Fruit fly (Drosophila melanogaster) whole organism, embryonic: ENCODE results near the gene PolG2.

Experiments used
- Asciz ChIP-seq: fragments of 200-800 bp; sonication (Bioruptor generic); optimal IDR thresholded peaks from 2 replicates; lab custom pipeline; 2017; ENCODE audit warnings: missing biosample characterization, mild to moderate bottlenecking, missing genetic modification characterization, missing genetic modification reagents
- B-H1 ChIP-seq: fragments of 200-800 bp; sonication (Bioruptor generic); IDR thresholded peaks from 3 replicates; pipeline ENCODE4 v1.3.6; 2022; ENCODE audit warnings: missing biosample characterization, missing genetic modification characterization
- CG10462 ChIP-seq: fragments of 200-800 bp; sonication (Bioruptor generic); optimal IDR thresholded peaks from 2 replicates; lab custom pipeline; 2016; ENCODE audit warnings: missing biosample characterization, missing genetic modification characterization
- CG11398 ChIP-seq: fragments of 200-800 bp; sonication (Bioruptor generic); optimal IDR thresholded peaks from 2 replicates; lab custom pipeline; 2016; ENCODE audit warnings: missing biosample characterization, missing genetic modification characterization
- CG11560 ChIP-seq: fragments of 200-800 bp; sonication (Bioruptor generic); IDR thresholded peaks from 3 replicates; pipeline ENCODE4 v1.3.6; 2022; ENCODE audit warnings: missing biosample characterization, missing genetic modification characterization
- CG11696 ChIP-seq: fragments of 200-800 bp; sonication (Bioruptor generic); IDR thresholded peaks from 2 replicates; pipeline ENCODE4 v1.3.6; 2022; ENCODE audit warnings: missing biosample characterization, missing genetic modification characterization
- CG12104 ChIP-seq: fragments of 200-800 bp; sonication (Bioruptor generic); optimal IDR thresholded peaks from 3 replicates; lab custom pipeline; 2016; ENCODE audit warnings: missing biosample characterization, missing genetic modification characterization
- CG12155 ChIP-seq: fragments of 200-800 bp; sonication (Bioruptor generic); optimal IDR thresholded peaks from 3 replicates; lab custom pipeline; 2016; ENCODE audit warnings: missing biosample characterization, missing genetic modification characterization
- CG15011 ChIP-seq: fragments of 200-800 bp; sonication (Bioruptor generic); optimal IDR thresholded peaks from 3 replicates; lab custom pipeline; 2018; ENCODE audit warnings: missing biosample characterization, mild to moderate bottlenecking, missing genetic modification characterization
- CG15514 ChIP-seq: fragments of 200-800 bp; sonication (Bioruptor generic); optimal IDR thresholded peaks from 3 replicates; lab custom pipeline; 2017; ENCODE audit warnings: missing biosample characterization, missing genetic modification characterization, mild to moderate bottlenecking, moderate library complexity, missing genetic modification reagents
- CG15601 ChIP-seq: fragments of 200-800 bp; sonication (Bioruptor generic); optimal IDR thresholded peaks from 3 replicates; lab custom pipeline; 2019; ENCODE audit warnings: missing biosample characterization, mild to moderate bottlenecking, missing genetic modification characterization, moderate library complexity
- CG2129 ChIP-seq: fragments of 200-800 bp; sonication (Bioruptor generic); IDR thresholded peaks from 2 replicates; pipeline ENCODE4 v1.3.6; 2022; ENCODE audit warnings: missing biosample characterization, missing genetic modification characterization; ENCODE audit not compliant: partially characterized antibody
- CG3163 ChIP-seq: fragments of 200-800 bp; sonication (Bioruptor generic); optimal IDR thresholded peaks from 3 replicates; lab custom pipeline; 2016; ENCODE audit warnings: missing biosample characterization, missing genetic modification characterization
- CG34422 ChIP-seq: fragments of 200-800 bp; sonication (Bioruptor generic); IDR thresholded peaks from 3 replicates; pipeline ENCODE4 v1.3.6; 2022; ENCODE audit warnings: missing biosample characterization, missing genetic modification characterization
- CG4707 ChIP-seq: fragments of 200-800 bp; sonication (Bioruptor generic); optimal IDR thresholded peaks from 2 replicates; lab custom pipeline; 2018; ENCODE audit warnings: missing biosample characterization, mild to moderate bottlenecking, missing genetic modification characterization, moderate library complexity
- CG5953 ChIP-seq: fragments of 200-800 bp; sonication (Bioruptor generic); IDR thresholded peaks from 2 replicates; pipeline ENCODE4 v1.3.6; 2022; ENCODE audit warnings: missing biosample characterization, missing genetic modification characterization
- CG6689 ChIP-seq: fragments of 200-800 bp; sonication (Bioruptor generic); IDR thresholded peaks from 2 replicates; pipeline ENCODE4 v1.3.6; 2022; ENCODE audit warnings: missing biosample characterization, missing genetic modification characterization
- CG6813 ChIP-seq: fragments of 200-800 bp; sonication (Bioruptor generic); optimal IDR thresholded peaks from 2 replicates; lab custom pipeline; 2017; ENCODE audit warnings: missing biosample characterization, missing genetic modification characterization, mild to moderate bottlenecking, moderate library complexity, missing genetic modification reagents
- CG7372 ChIP-seq: fragments of 200-800 bp; sonication (Bioruptor generic); IDR thresholded peaks from 2 replicates; pipeline ENCODE4 v1.3.6; 2022; ENCODE audit warnings: missing biosample characterization, missing genetic modification characterization
- CG7839 ChIP-seq: fragments of 200-800 bp; sonication (Bioruptor generic); optimal IDR thresholded peaks from 3 replicates; lab custom pipeline; 2018; ENCODE audit warnings: missing biosample characterization, mild to moderate bottlenecking, missing genetic modification characterization, moderate library complexity
- CG7987 ChIP-seq: fragments of 200-800 bp; sonication (Bioruptor generic); optimal IDR thresholded peaks from 2 replicates; lab custom pipeline; 2018; ENCODE audit warnings: missing biosample characterization, mild to moderate bottlenecking, missing genetic modification characterization, moderate library complexity
- CG8089 ChIP-seq: fragments of 200-800 bp; sonication (Bioruptor generic); optimal IDR thresholded peaks from 3 replicates; lab custom pipeline; 2016; ENCODE audit warnings: missing biosample characterization, missing genetic modification characterization
- CG8388 ChIP-seq: fragments of 200-800 bp; sonication (Bioruptor generic); optimal IDR thresholded peaks from 2 replicates; lab custom pipeline; 2019; ENCODE audit warnings: missing biosample characterization, mild to moderate bottlenecking, missing genetic modification characterization, moderate library complexity
- Dp ChIP-seq: fragments of 200-800 bp; sonication (Bioruptor generic); optimal IDR thresholded peaks from 2 replicates; lab custom pipeline; 2018; ENCODE audit warnings: missing biosample characterization, mild to moderate bottlenecking, missing genetic modification characterization, moderate library complexity
- Ets97D ChIP-seq: fragments of 200-800 bp; sonication (Bioruptor generic); optimal IDR thresholded peaks from 3 replicates; lab custom pipeline; 2016; ENCODE audit warnings: missing biosample characterization, missing genetic modification characterization
- Fer1 ChIP-seq: fragments of 200-800 bp; sonication (Bioruptor generic); optimal IDR thresholded peaks from 2 replicates; lab custom pipeline; 2017; ENCODE audit warnings: missing biosample characterization, mild to moderate bottlenecking, missing genetic modification characterization
- Hmx ChIP-seq: fragments of 200-800 bp; sonication (Bioruptor generic); optimal IDR thresholded peaks from 2 replicates; lab custom pipeline; 2016; ENCODE audit warnings: missing biosample characterization, missing genetic modification characterization
- MTF-1 ChIP-seq: fragments of 200-800 bp; sonication (Bioruptor generic); optimal IDR thresholded peaks from 2 replicates; lab custom pipeline; 2018; ENCODE audit warnings: missing biosample characterization, mild to moderate bottlenecking, missing genetic modification characterization, borderline replicate concordance
- NFAT ChIP-seq: fragments of 200-800 bp; sonication (Bioruptor generic); IDR thresholded peaks from 2 replicates; pipeline ENCODE4 v1.3.6; 2022; ENCODE audit warnings: missing biosample characterization, missing genetic modification characterization
- Nf-YB ChIP-seq: fragments of 200-800 bp; sonication (Bioruptor generic); optimal IDR thresholded peaks from 3 replicates; lab custom pipeline; 2019; ENCODE audit warnings: missing biosample characterization, mild to moderate bottlenecking, missing genetic modification characterization, moderate library complexity
- Nf-YC ChIP-seq: fragments of 200-800 bp; optimal IDR thresholded peaks from 3 replicates; lab custom pipeline; 2019; ENCODE audit warnings: missing biosample characterization, mild to moderate bottlenecking, missing genetic modification characterization, moderate library complexity
- ase ChIP-seq: fragments of 200-800 bp; sonication (Bioruptor generic); IDR thresholded peaks from 3 replicates; pipeline ENCODE4 v1.3.6; 2022; ENCODE audit warnings: missing biosample characterization, missing genetic modification characterization
- ato ChIP-seq: fragments of 200-800 bp; sonication (Bioruptor generic); IDR thresholded peaks from 2 replicates; pipeline ENCODE4 v1.3.6; 2022; ENCODE audit warnings: missing biosample characterization, missing genetic modification characterization; ENCODE audit not compliant: partially characterized antibody
- bab2 ChIP-seq: fragments of 200-800 bp; sonication (Bioruptor generic); optimal IDR thresholded peaks from 2 replicates; lab custom pipeline; 2016; ENCODE audit warnings: missing biosample characterization, missing genetic modification characterization
- bcd ChIP-seq: fragments of 200-800 bp; sonication (Bioruptor generic); optimal IDR thresholded peaks from 2 replicates; lab custom pipeline; 2017; ENCODE audit warnings: missing biosample characterization, mild to moderate bottlenecking, missing genetic modification characterization
- dati ChIP-seq: fragments of 200-800 bp; sonication (Bioruptor generic); IDR thresholded peaks from 2 replicates; pipeline ENCODE4 v1.3.6; 2022; ENCODE audit warnings: missing biosample characterization, missing genetic modification characterization
- exex ChIP-seq: fragments of 200-800 bp; sonication (Bioruptor generic); optimal IDR thresholded peaks from 4 replicates; lab custom pipeline; 2018; ENCODE audit warnings: missing biosample characterization, mild to moderate bottlenecking, missing genetic modification characterization, moderate library complexity
- gsb-n ChIP-seq: fragments of 200-800 bp; sonication (Bioruptor generic); optimal IDR thresholded peaks from 3 replicates; lab custom pipeline; 2018; ENCODE audit warnings: missing biosample characterization, mild to moderate bottlenecking, missing genetic modification characterization
- hbn ChIP-seq: fragments of 200-800 bp; sonication (Bioruptor generic); IDR thresholded peaks from 2 replicates; pipeline ENCODE4 v1.3.6; 2022; ENCODE audit warnings: missing biosample characterization, missing genetic modification characterization; ENCODE audit not compliant: partially characterized antibody
- hkb ChIP-seq, 2 experiments: fragments of 200-800 bp in 1 of 2; fragments of >200 bp in 1 of 2; sonication (Bioruptor generic) in 1 of 2; IDR thresholded peaks in 1 of 2; optimal IDR thresholded peaks in 1 of 2; 2 replicates each; pipeline versions ENCODE4 v1.3.6 to Lab custom; 2017 to 2022; ENCODE audit warnings: missing biosample characterization in 1 of 2, missing genetic modification characterization in 1 of 2
- ind ChIP-seq: fragments of 200-800 bp; sonication (Bioruptor generic); optimal IDR thresholded peaks from 3 replicates; lab custom pipeline; 2016; ENCODE audit warnings: missing biosample characterization, missing genetic modification characterization
- ken ChIP-seq: fragments of 200-800 bp; sonication (Bioruptor generic); IDR thresholded peaks from 3 replicates; pipeline ENCODE4 v1.3.6; 2022; ENCODE audit warnings: missing biosample characterization, missing genetic modification characterization
- sna ChIP-seq: fragments of 200-800 bp; sonication (Bioruptor generic); IDR thresholded peaks from 2 replicates; pipeline ENCODE4 v1.3.6; 2022; ENCODE audit warnings: missing biosample characterization, missing genetic modification characterization; ENCODE audit not compliant: partially characterized antibody
- sqz ChIP-seq: fragments of 200-800 bp; sonication (Bioruptor generic); optimal IDR thresholded peaks from 3 replicates; lab custom pipeline; 2018; ENCODE audit warnings: missing biosample characterization, mild to moderate bottlenecking, missing genetic modification characterization
- trem ChIP-seq: fragments of 200-800 bp; optimal IDR thresholded peaks from 3 replicates; lab custom pipeline; 2019; ENCODE audit warnings: missing biosample characterization, mild to moderate bottlenecking, missing genetic modification characterization, moderate library complexity
- trh ChIP-seq: fragments of 200-800 bp; sonication (Bioruptor generic); optimal IDR thresholded peaks from 2 replicates; lab custom pipeline; 2016; ENCODE audit warnings: missing biosample characterization, missing genetic modification characterization
- vnd ChIP-seq: fragments of 200-800 bp; sonication (Bioruptor generic); IDR thresholded peaks from 3 replicates; pipeline ENCODE4 v1.3.6; 2022; ENCODE audit warnings: missing biosample characterization, missing genetic modification characterization; ENCODE audit not compliant: partially characterized antibody

Gene PolG2

DNA sequence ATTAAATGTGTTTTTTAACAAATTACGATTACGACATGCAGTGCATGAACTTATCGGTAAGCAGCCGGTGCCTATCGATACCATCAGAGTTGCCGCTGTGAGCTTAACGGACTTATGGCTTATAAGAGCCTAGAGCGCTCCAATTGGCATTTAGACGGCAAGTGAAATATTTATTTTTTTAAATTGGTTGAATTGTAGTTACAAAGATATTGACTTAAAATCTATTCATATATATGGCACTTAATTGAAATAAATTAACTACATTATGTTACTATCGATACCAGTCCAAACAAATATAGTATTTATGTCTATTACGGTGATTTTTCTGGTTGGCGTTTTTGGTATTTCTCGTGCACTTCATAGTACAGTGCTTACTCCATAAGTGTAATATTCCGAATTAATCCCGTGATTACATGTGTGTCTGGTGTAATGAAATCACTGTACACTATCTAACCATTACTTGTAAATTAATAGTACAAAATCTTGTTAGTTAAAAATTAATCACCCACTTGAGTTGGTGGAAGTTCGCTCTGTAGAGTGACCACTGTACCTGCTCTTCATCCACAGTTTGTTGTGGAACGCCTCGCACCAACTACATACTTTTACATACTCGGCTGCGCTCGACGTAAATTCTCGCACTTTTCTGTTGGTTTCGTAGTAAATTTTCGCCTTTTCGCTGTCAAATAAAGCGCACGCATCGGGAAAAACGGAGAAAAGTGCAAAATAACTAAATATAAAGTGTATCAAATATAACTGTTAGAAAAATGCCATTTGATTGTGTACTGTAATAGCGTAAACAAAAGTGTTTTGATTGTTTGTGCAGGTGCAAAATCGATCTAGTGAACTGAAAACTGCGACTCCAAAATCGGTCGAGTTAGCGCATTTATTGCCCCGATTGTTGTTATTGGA lies 2.4 kb upstream of the PolG2 start, which contains the start of the genes mRpS23 and CenG1A (continued):
- TF ChIP-seq CG2129 (GFP tag; lab: Robert Waterston, UW) (peak; percentile 79; the same call in 1 of the 2 replicates), hbn (GFP tag; lab: Robert Waterston, UW) (peak; percentile 79), gsb-n (tag; lab: Kevin White, UChicago) (peak; percentile 100), NFAT (peak; percentile 100), Asciz (GFP tag; lab: Kevin White, UChicago) (peak; percentile 100), ato (GFP tag; lab: Robert Waterston, UW) (0 out of 2 replicates have a peak, but pooled peaks have one; percentile 33), CG5953 (GFP tag; lab: Robert Waterston, UW) (peak; percentile 100), CG8388 (GFP tag; lab: Kevin White, UChicago) (peak; percentile 100), CG11398 (GFP tag; lab: Kevin White, UChicago) (peak; percentile 99), CG15011 (GFP tag; lab: Kevin White, UChicago) (peak; percentile 99), CG7987 (GFP tag; lab: Kevin White, UChicago) (peak; percentile 99), bab2 (peak; percentile 100), trh (GFP tag; lab: Kevin White, UChicago) (peak; percentile 99), Nf-YC (tag; lab: Kevin White, UChicago) (peak; percentile 94), CG4707 (GFP tag; lab: Kevin White, UChicago) (peak; percentile 99), Hmx (GFP tag; lab: Kevin White, UChicago) (peak; percentile 99), ase (GFP tag; lab: Robert Waterston, UW) (peak; percentile 100), CG15601 (peak; percentile 99), ken (GFP tag; lab: Robert Waterston, UW) (peak; percentile 100), exex (peak; percentile 98), Dp (peak; percentile 60), CG7372 (GFP tag; lab: Robert Waterston, UW) (peak; percentile 100), trem (peak; percentile 98), CG12155 (GFP tag; lab: Kevin White, UChicago) (peak; percentile 99), ind (GFP tag; lab: Kevin White, UChicago) (peak; percentile 100), CG15514 (peak; percentile 96), CG11560 (tag; lab: Robert Waterston, UW) (peak; percentile 95), Nf-YB (GFP tag; lab: Kevin White, UChicago) (peak; percentile 92), CG3163 (GFP tag; lab: Kevin White, UChicago) (peak; percentile 96), vnd (GFP tag; lab: Robert Waterston, UW) (peak; percentile 85), Fer1 (GFP tag; lab: Kevin White, UChicago) (peak; percentile 100), MTF-1 (peak; percentile 99), CG11696 (GFP tag; lab: Robert Waterston, UW) (peak; percentile 99), bcd (GFP tag; lab: Kevin White, UChicago) (peak; percentile 100), CG6689 (GFP tag; lab: Robert Waterston, UW) (peak; percentile 100), dati (GFP tag; lab: Robert Waterston, UW) (peak; percentile 100), hkb (optimal IDR thresholded peaks at IDR 0.05; lab: Kevin White, UChicago) (no peak), hkb (GFP tag; IDR thresholded peaks at IDR 0.05; lab: Robert Waterston, UW) (peak; percentile 100), B-H1 (GFP tag; lab: Robert Waterston, UW) (peak; percentile 100), Ets97D (GFP tag; lab: Kevin White, UChicago) (peak; percentile 97), CG7839 (tag; lab: Kevin White, UChicago) (peak; percentile 100), CG6813 (GFP tag; lab: Kevin White, UChicago) (peak; percentile 100), CG34422 (GFP tag; lab: Robert Waterston, UW) (peak; percentile 100), CG12104 (GFP tag; lab: Kevin White, UChicago) (peak; percentile 99), sqz (GFP tag; lab: Kevin White, UChicago) (peak; percentile 99), sna (GFP tag; lab: Robert Waterston, UW) (peak; percentile 85), CG8089 (GFP tag; lab: Kevin White, UChicago) (peak; percentile 100), CG10462 (GFP tag; lab: Kevin White, UChicago) (peak; percentile 99)
